Worm (Caenorhabditis elegans) whole organism, L4/young adult: ENCODE measurements around the gene F53F4.18.

Experiments
- W03F9.2 ChIP-seq: fragments of 150-350 bp; optimal IDR thresholded peaks from 2 replicates; lab custom pipeline; 2014; ENCODE audit warnings: missing biosample characterization, missing genetic modification characterization
- dao-5 ChIP-seq: sonication (generic microtip); optimal IDR thresholded peaks from 2 replicates; lab custom pipeline; 2016; ENCODE audit warnings: missing genotype, missing genetic modification characterization, moderate library complexity, missing compliant biosample characterization

- no peak for TF ChIP-seq dao-5 (tag; lab: Kevin White, UChicago)
- no peak for TF ChIP-seq W03F9.2 (tag; lab: Kevin White, UChicago)
Observed at ce11 chrV:13606651-13607242, 16.8 kb downstream of the F53F4.18 start, which contains the start of gene fmo-4.
